Fruit fly (Drosophila melanogaster) whole organism, wandering third instar larva: ENCODE results near the gene Traf6.

Experiments
- Abd-B ChIP-seq: fragments of >200 bp; optimal IDR thresholded peaks from 2 replicates; lab custom pipeline; 2017; ENCODE audit warnings: missing biosample characterization, missing genetic modification characterization
- CG32264 ChIP-seq: fragments of 200-800 bp; sonication (Bioruptor generic); optimal IDR thresholded peaks from 2 replicates; lab custom pipeline; 2016; ENCODE audit warnings: missing biosample characterization, missing genetic modification characterization
- CG9705 ChIP-seq: fragments of 200-800 bp; sonication (Bioruptor generic); optimal IDR thresholded peaks from 2 replicates; lab custom pipeline; 2018; ENCODE audit warnings: missing biosample characterization, mild to moderate bottlenecking, missing genetic modification characterization
- CrebA ChIP-seq: fragments of 200-800 bp; sonication (Bioruptor generic); optimal IDR thresholded peaks from 2 replicates; lab custom pipeline; 2016; ENCODE audit warnings: missing biosample characterization, mild to moderate bottlenecking, missing genetic modification characterization, borderline replicate concordance
- Dfd ChIP-seq: fragments of >200 bp; optimal IDR thresholded peaks from 2 replicates; lab custom pipeline; 2017; ENCODE audit warnings: missing biosample characterization, missing genetic modification characterization
- Dif ChIP-seq: fragments of 200-275, 200-300 bp; sonication (Bioruptor generic); optimal IDR thresholded peaks from 2 replicates; lab custom pipeline; 2018; ENCODE audit warnings: missing biosample characterization, missing genetic modification characterization; ENCODE audit not compliant: partially characterized antibody
- GATAd ChIP-seq: sonication (Bioruptor generic); optimal IDR thresholded peaks from 2 replicates; lab custom pipeline; 2016; ENCODE audit warnings: missing biosample characterization, missing genetic modification characterization
- HLH106 ChIP-seq: fragments of 200-800 bp; optimal IDR thresholded peaks from 3 replicates; lab custom pipeline; 2019; ENCODE audit warnings: missing biosample characterization, mild to moderate bottlenecking, missing genetic modification characterization, moderate library complexity
- Hnf4 ChIP-seq: fragments of 200-800 bp; sonication (Bioruptor generic); optimal IDR thresholded peaks from 2 replicates; lab custom pipeline; 2016; ENCODE audit warnings: missing biosample characterization, mild to moderate bottlenecking, missing genetic modification characterization
- Hr78 ChIP-seq: fragments of >200 bp; optimal IDR thresholded peaks from 2 replicates; lab custom pipeline; 2017; ENCODE audit warnings: missing biosample characterization, missing genetic modification characterization
- Hr83 ChIP-seq: fragments of 200-300 bp; sonication (Bioruptor generic); optimal IDR thresholded peaks from 2 replicates; lab custom pipeline; 2016; ENCODE audit warnings: missing biosample characterization, mild to moderate bottlenecking, missing genetic modification characterization, moderate library complexity; ENCODE audit not compliant: poor library complexity, severe bottlenecking
- Jra ChIP-seq: sonication (Bioruptor generic); optimal IDR thresholded peaks from 2 replicates; lab custom pipeline; 2016; ENCODE audit warnings: missing biosample characterization, missing genetic modification characterization
- Myc ChIP-seq: fragments of >200 bp; optimal IDR thresholded peaks from 2 replicates; lab custom pipeline; 2017
- N ChIP-seq: fragments of >200 bp; optimal IDR thresholded peaks from 2 replicates; lab custom pipeline; 2018; ENCODE audit warnings: missing biosample characterization, missing external identifiers, missing genetic modification characterization
- OdsH ChIP-seq: fragments of 200-800 bp; sonication (Bioruptor generic); optimal IDR thresholded peaks from 2 replicates; lab custom pipeline; 2016; ENCODE audit warnings: missing biosample characterization, mild to moderate bottlenecking, missing genetic modification characterization
- Sp1 ChIP-seq: fragments of 200-800 bp; sonication (Bioruptor generic); optimal IDR thresholded peaks from 3 replicates; lab custom pipeline; 2019; ENCODE audit warnings: missing biosample characterization, mild to moderate bottlenecking, missing genetic modification characterization, moderate library complexity
- Vsx2 ChIP-seq: fragments of 200-300, 225-300 bp; sonication (Bioruptor generic); optimal IDR thresholded peaks from 2 replicates; lab custom pipeline; 2018; ENCODE audit warnings: missing biosample characterization, missing genetic modification characterization; ENCODE audit not compliant: partially characterized antibody
- br ChIP-seq: fragments of 200-800 bp; sonication (Bioruptor generic); optimal IDR thresholded peaks from 2 replicates; lab custom pipeline; 2016; ENCODE audit warnings: missing biosample characterization, missing genetic modification characterization
- brk ChIP-seq: fragments of 200-800 bp; sonication (Bioruptor generic); optimal IDR thresholded peaks from 2 replicates; lab custom pipeline; 2016; ENCODE audit warnings: missing biosample characterization, mild to moderate bottlenecking, missing genetic modification characterization
- dmrt93B ChIP-seq: fragments of 200-800 bp; sonication (Bioruptor generic); optimal IDR thresholded peaks from 2 replicates; lab custom pipeline; 2018; ENCODE audit warnings: missing biosample characterization, mild to moderate bottlenecking, missing genetic modification characterization
- dsf ChIP-seq: sonication (Bioruptor generic); optimal IDR thresholded peaks from 2 replicates; lab custom pipeline; 2016; ENCODE audit warnings: missing biosample characterization, missing genetic modification characterization, borderline replicate concordance
- ey ChIP-seq: fragments of 200-800 bp; sonication (Bioruptor generic); optimal IDR thresholded peaks from 2 replicates; lab custom pipeline; 2016; ENCODE audit warnings: missing biosample characterization, missing genetic modification characterization
- foxo ChIP-seq, 2 experiments: fragments of 200-800 bp; sonication (Bioruptor generic); optimal IDR thresholded peaks; 2 replicates in 1 of 2; 3 replicates in 1 of 2; lab custom pipeline; 2016 to 2017; ENCODE audit warnings: missing biosample characterization in 2 of 2, missing genetic modification characterization in 2 of 2
- fru ChIP-seq: fragments of 200-800 bp; sonication (Bioruptor generic); optimal IDR thresholded peaks from 3 replicates; lab custom pipeline; 2016; ENCODE audit warnings: missing biosample characterization, mild to moderate bottlenecking, missing genetic modification characterization
- jim ChIP-seq: fragments of 175-275, 200-325 bp; sonication (Bioruptor generic); optimal IDR thresholded peaks from 2 replicates; lab custom pipeline; 2016; ENCODE audit warnings: missing biosample characterization, mild to moderate bottlenecking, missing genetic modification characterization
- lola ChIP-seq: fragments of >200 bp; optimal IDR thresholded peaks from 2 replicates; lab custom pipeline; 2017; ENCODE audit warnings: missing biosample characterization, missing genetic modification characterization
- pan ChIP-seq: fragments of >200 bp; optimal IDR thresholded peaks from 2 replicates; lab custom pipeline; 2017
- psq ChIP-seq: fragments of 200-800 bp; sonication (Bioruptor generic); optimal IDR thresholded peaks from 3 replicates; lab custom pipeline; 2017; ENCODE audit warnings: missing biosample characterization, mild to moderate bottlenecking, missing genetic modification characterization, moderate library complexity
- rgr ChIP-seq: fragments of 200-800 bp; sonication (Bioruptor generic); optimal IDR thresholded peaks from 3 replicates; lab custom pipeline; 2016; ENCODE audit warnings: missing biosample characterization, mild to moderate bottlenecking, missing genetic modification characterization
- sage ChIP-seq: fragments of 200-800 bp; sonication (Bioruptor generic); optimal IDR thresholded peaks from 2 replicates; lab custom pipeline; 2016; ENCODE audit warnings: missing biosample characterization, mild to moderate bottlenecking, missing genetic modification characterization
- sv ChIP-seq: fragments of 200-800 bp; sonication (Bioruptor generic); optimal IDR thresholded peaks from 3 replicates; lab custom pipeline; 2016; ENCODE audit warnings: missing biosample characterization, missing genetic modification characterization
- usp ChIP-seq: fragments of >200 bp; optimal IDR thresholded peaks from 2 replicates; lab custom pipeline; 2017; ENCODE audit warnings: missing biosample characterization, missing genetic modification characterization
- woc ChIP-seq: sonication (Bioruptor generic); optimal IDR thresholded peaks from 2 replicates; lab custom pipeline; 2016; ENCODE audit warnings: missing biosample characterization, mild to moderate bottlenecking, missing genetic modification characterization

Traf6 gene

DNA sequence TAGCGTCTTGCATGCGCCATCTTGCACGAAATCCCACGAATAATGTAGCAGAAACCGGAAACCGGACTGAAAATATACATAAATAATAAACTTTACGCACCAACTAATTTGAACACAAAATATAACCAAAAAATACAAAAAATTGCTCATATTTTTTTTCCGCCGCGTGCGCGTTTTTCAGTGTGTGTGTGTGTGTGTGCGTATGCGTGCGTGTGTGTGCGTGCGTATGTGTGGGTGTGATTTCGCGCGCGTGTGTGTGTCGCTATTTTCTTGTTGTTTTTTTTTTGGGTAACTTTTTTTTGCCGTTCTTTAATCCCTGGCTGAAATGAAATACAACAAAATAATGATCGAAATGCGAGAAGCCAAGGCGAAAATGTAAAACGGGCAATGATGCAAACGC is 21.8 kb upstream of the Traf6 start:
- TF ChIP-seq Hr78 (GFP tag; lab: Kevin White, UChicago) (no peak), pan (lab: Kevin White, UChicago) (peak; percentile 53)

DNA sequence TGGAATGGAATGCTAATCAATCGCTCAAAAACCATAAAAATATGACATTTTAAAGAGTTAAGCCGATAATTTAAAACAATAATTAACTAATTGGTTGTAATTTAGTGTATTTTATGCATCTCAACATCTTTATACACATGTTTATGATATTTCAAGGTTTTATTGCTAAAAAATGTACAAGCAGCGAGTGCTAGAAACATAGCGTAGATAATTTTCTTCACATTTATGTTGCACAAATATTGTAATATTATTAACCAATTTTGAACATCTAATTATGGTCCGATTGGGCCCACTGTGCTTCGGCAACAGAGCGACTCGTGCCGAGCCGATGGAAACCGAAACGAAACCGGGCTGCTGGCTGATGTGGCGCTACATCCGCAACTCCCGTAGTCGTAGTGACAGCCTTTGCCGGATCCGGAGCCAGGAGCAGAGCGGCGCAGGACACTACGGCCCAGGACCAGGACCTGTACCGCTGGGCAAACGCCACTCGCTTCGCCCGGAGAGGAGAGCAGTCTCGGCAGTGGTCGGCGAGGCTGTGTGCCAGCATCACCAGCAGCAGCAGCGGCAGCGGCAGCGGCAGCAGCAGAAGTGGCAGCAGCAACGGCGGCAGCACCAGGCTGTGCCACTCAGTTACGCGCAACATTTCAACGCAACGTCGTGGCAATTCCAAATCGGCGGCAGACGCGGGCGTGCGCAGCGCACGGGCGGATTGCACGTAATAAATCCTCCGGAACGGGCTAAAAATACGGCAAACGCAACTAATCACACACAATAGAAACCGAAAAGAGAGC is 21.2 kb upstream of the Traf6 start, which contains the start of gene sdt:
Gene sdt, plus strand, starts transcription at position 385 of the 791 bp plus-strand sequence.
- TF ChIP-seq ey (GFP tag; lab: Kevin White, UChicago) (no peak), sv (no peak), CG32264 (no peak), GATAd (no peak), CrebA (GFP tag; lab: Kevin White, UChicago) (no peak)

DNA sequence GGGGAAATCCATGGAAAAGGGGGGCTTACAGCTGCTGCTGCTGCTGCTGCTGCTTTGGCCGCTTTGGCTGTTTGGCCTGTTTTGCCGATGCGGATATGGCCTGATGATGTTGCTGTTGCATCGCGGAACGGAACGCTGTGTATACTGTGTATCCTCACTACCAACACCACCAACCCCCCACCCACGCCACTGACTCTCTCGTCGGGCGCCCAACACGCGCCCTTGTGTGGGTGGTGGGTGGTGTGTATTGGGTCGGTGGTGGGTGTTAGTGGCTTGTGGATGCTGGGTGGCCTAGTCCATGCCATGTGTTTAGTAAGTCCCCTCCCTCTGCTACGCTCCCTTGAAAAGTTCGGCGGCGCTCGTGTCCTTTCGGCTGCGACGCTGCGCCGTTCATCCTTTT is 20.6 kb upstream of the Traf6 start:
- TF ChIP-seq sv, result no peak
- no peak for TF ChIP-seq brk
- no peak for TF ChIP-seq sage (GFP tag; lab: Kevin White, UChicago)
- no peak for TF ChIP-seq woc (GFP tag; lab: Kevin White, UChicago)
- TF ChIP-seq Vsx2 (GFP tag; lab: Kevin White, UChicago), result no peak
- no peak for TF ChIP-seq rgr (GFP tag; lab: Kevin White, UChicago)
- no peak for TF ChIP-seq Dfd (GFP tag; lab: Kevin White, UChicago)
- TF ChIP-seq br (GFP tag; lab: Kevin White, UChicago), result no peak

DNA sequence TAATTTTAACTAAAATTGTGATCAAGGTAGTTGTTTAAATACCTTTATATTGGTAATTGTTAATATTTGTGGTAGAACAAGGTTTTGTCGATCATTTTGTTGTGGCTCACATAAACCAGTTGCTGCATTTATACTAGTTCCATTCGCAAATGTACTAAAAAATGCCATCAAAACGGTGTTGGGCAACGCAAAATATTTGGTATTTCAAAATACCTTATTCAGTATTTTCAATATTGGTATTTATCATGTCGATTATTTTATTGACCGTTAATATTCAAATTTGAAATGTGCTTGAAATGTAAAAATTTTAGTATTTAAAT is 19.8 kb upstream of the Traf6 start, which contains the start of gene slpr:
Gene slpr, minus strand, starts transcription at position 156 of the 320 bp plus-strand sequence.
- no peak for TF ChIP-seq br (GFP tag; lab: Kevin White, UChicago)
- TF ChIP-seq psq (GFP tag; lab: Kevin White, UChicago), result no peak
- no peak for TF ChIP-seq dsf
- TF ChIP-seq Jra (GFP tag; lab: Kevin White, UChicago), result no peak
- no peak for TF ChIP-seq Hr78 (GFP tag; lab: Kevin White, UChicago)
- TF ChIP-seq usp (GFP tag; lab: Kevin White, UChicago), result no peak
- no peak for TF ChIP-seq Sp1 (GFP tag; lab: Kevin White, UChicago)
- TF ChIP-seq GATAd, result no peak
- no peak for TF ChIP-seq HLH106
- TF ChIP-seq Hnf4 (GFP tag; lab: Kevin White, UChicago), result no peak
- TF ChIP-seq, all 38 proteins: peak for 0

DNA sequence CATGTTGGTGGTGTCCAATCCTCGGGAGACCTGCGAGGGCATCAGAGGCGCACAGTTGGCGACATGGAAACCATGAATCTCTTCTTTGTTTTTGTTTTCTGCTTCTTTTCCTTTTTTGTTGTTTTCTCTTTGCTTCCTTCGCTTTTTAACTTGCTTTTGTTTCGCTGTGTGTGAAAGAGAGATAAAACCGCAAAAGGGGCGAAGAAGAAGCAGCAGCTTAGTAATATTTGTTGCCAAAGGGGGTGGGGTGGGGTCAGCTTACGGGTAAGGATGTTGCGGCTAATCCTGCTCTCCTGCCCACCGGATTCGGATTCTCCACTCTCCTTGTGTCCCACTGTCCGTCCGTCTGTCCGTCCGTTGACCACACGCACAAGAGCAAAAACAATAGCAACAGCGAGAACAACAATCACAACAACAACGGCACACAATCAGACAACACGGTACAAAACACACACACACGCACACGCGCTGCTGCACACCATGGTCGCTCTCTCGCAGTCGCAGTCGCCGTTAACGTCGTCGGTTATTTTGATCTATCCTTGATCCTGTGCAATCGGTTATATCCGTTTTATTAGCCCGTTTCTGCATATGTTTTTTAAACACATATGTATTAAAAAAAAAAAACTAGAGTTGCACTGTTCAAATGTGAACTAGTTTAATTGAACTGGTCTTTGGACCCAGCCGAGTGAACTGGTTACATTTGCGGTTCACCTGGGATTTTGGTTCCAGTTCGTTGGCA is 19.3 kb upstream of the Traf6 start:
- TF ChIP-seq psq (GFP tag; lab: Kevin White, UChicago) (peak; percentile 75), brk (no peak)

DNA sequence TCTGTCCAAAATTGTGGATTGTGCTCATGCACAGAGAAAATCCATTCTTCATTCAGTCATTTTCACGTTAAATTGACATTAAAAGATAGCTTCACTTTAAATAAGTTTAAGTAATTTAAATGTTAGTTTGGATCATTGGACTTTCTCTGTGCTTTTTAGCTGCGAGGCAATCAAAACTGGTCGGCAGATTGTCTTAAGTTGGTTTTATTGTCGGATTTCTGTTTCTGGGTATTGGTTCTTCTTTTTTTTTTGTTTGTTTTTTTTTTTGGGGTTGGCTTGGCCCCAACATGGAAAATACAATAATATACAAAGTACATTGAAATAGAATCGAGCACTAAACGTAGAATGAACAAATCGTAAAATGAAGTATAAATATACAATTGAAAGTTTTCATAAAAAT is 13.0 kb upstream of the Traf6 start, which contains the start of gene CG2278:
Gene CG2278, minus strand, starts transcription at position 101 of the 400 bp plus-strand sequence.
- TF ChIP-seq Hnf4 (GFP tag; lab: Kevin White, UChicago), result no peak
- no peak for TF ChIP-seq lola (GFP tag; lab: Kevin White, UChicago)
- no peak for TF ChIP-seq CG32264
- TF ChIP-seq Myc (lab: Kevin White, UChicago), result no peak
- TF ChIP-seq ey (GFP tag; lab: Kevin White, UChicago), result no peak
- no peak for TF ChIP-seq N (GFP tag; lab: Kevin White, UChicago)
- no peak for TF ChIP-seq Dfd (GFP tag; lab: Kevin White, UChicago)
- no peak for TF ChIP-seq woc (GFP tag; lab: Kevin White, UChicago)
- TF ChIP-seq dmrt93B, result no peak

DNA sequence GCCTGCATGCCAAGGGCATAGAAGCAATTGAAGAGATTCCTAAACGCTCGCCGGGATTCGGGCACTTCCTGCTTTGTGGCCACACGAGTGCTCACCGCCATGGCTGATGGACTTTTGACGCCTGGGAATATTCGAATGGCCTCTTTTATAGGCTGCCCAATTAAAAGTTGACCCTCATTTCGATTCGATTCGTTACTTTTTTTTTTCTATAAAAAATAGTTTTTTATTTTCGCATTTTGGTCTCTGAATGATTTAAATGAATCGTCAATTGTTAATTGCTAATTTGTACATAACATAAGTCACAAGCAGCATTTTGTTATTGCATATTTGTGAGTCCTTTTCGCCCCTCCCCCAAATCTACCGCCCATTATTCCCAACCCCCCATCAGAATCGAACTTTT is 8.4 kb upstream of the Traf6 start, which contains the start of gene Or7a:
Gene Or7a, minus strand, starts transcription at position 101 of the 400 bp plus-strand sequence.
- TF ChIP-seq Hnf4 (GFP tag; lab: Kevin White, UChicago), result no peak
- no peak for TF ChIP-seq jim (GFP tag; lab: Kevin White, UChicago)
- TF ChIP-seq fru (GFP tag; lab: Kevin White, UChicago), result no peak
- no peak for TF ChIP-seq foxo (GFP tag; optimal IDR thresholded peaks at IDR 0.05; lab: Kevin White, UChicago)
- no peak for TF ChIP-seq Dif (GFP tag; lab: Kevin White, UChicago)
- no peak for TF ChIP-seq Abd-B (GFP tag; lab: Kevin White, UChicago)
- no peak for TF ChIP-seq sv
- TF ChIP-seq Hr83 (GFP tag; lab: Kevin White, UChicago), result no peak
- TF ChIP-seq brk, result no peak
- TF ChIP-seq br (GFP tag; lab: Kevin White, UChicago), result no peak
- TF ChIP-seq psq (GFP tag; lab: Kevin White, UChicago), result no peak
- no peak for TF ChIP-seq CG9705 (GFP tag; lab: Kevin White, UChicago)
- no peak for TF ChIP-seq lola (GFP tag; lab: Kevin White, UChicago)
- TF ChIP-seq woc (GFP tag; lab: Kevin White, UChicago), result no peak
- TF ChIP-seq GATAd, result no peak
- no peak for TF ChIP-seq OdsH (GFP tag; lab: Kevin White, UChicago)
- no peak for TF ChIP-seq pan (lab: Kevin White, UChicago)
- TF ChIP-seq N (GFP tag; lab: Kevin White, UChicago), result no peak
